Worm (Caenorhabditis elegans) whole organism, L3 larva: ENCODE results near the gene cup-4.

Experiments
- ZK546.5 ChIP-seq: sonication (generic microtip); optimal IDR thresholded peaks from 2 replicates; lab custom pipeline; 2017; ENCODE audit warnings: missing biosample characterization, missing genetic modification characterization
- ama-1 ChIP-seq: fragments of 150-350 bp; optimal IDR thresholded peaks from 2 replicates; lab custom pipeline; 2018
- ceh-16 ChIP-seq: sonication (generic microtip); optimal IDR thresholded peaks from 2 replicates; lab custom pipeline; 2017; ENCODE audit warnings: missing biosample characterization, missing genetic modification characterization
- ceh-82 ChIP-seq: fragments of 150-350 bp; optimal IDR thresholded peaks from 2 replicates; lab custom pipeline; 2014; ENCODE audit warnings: missing biosample characterization, missing genetic modification characterization
- ceh-9 ChIP-seq: sonication (generic microtip); optimal IDR thresholded peaks from 2 replicates; lab custom pipeline; 2018; ENCODE audit warnings: missing biosample characterization, missing genetic modification characterization
- daf-12 ChIP-seq: fragments of 150-350 bp; optimal IDR thresholded peaks from 2 replicates; lab custom pipeline; 2014; ENCODE audit warnings: missing biosample characterization, missing genetic modification reagents, missing genetic modification characterization
- egl-27 ChIP-seq: sonication (generic microtip); optimal IDR thresholded peaks from 4 replicates; lab custom pipeline; 2017; ENCODE audit warnings: missing biosample characterization, missing genetic modification reagents, missing genetic modification characterization
- egl-5 ChIP-seq: fragments of 150-350 bp; optimal IDR thresholded peaks from 2 replicates; lab custom pipeline; 2017; ENCODE audit warnings: missing biosample characterization, missing genetic modification reagents, missing genetic modification characterization, inconsistent platforms
- elt-1 ChIP-seq: fragments of 150-350 bp; optimal IDR thresholded peaks from 2 replicates; lab custom pipeline; 2014; ENCODE audit warnings: missing biosample characterization, missing genetic modification characterization
- elt-2 ChIP-seq: sonication (generic microtip); optimal IDR thresholded peaks from 2 replicates; lab custom pipeline; 2016; ENCODE audit warnings: missing genetic modification reagents, mild to moderate bottlenecking, missing genetic modification characterization, missing compliant biosample characterization
- eor-1 ChIP-seq, 2 experiments: fragments of 150-350 bp; optimal IDR thresholded peaks; 2 replicates each; lab custom pipeline; 2014 to 2018; ENCODE audit warnings: missing biosample characterization in 2 of 2, missing genetic modification characterization in 2 of 2
- fkh-10 ChIP-seq: sonication (generic microtip); optimal IDR thresholded peaks from 2 replicates; lab custom pipeline; 2017; ENCODE audit warnings: missing biosample characterization, missing genetic modification reagents, missing genetic modification characterization
- fkh-2 ChIP-seq: fragments of 150-350 bp; optimal IDR thresholded peaks from 2 replicates; lab custom pipeline; 2014; ENCODE audit warnings: missing biosample characterization, missing genetic modification reagents, missing genetic modification characterization
- hmg-11 ChIP-seq: sonication (generic microtip); optimal IDR thresholded peaks from 2 replicates; lab custom pipeline; 2016; ENCODE audit warnings: missing genetic modification characterization, missing compliant biosample characterization
- jun-1 ChIP-seq: fragments of 150-350 bp; optimal IDR thresholded peaks from 2 replicates; lab custom pipeline; 2014; ENCODE audit warnings: missing biosample characterization, missing genetic modification reagents, missing genetic modification characterization
- lin-15B ChIP-seq: fragments of 150-350 bp; optimal IDR thresholded peaks from 2 replicates; lab custom pipeline; 2014; ENCODE audit warnings: missing biosample characterization, missing genetic modification characterization
- lin-39 ChIP-seq: fragments of 150-350 bp; optimal IDR thresholded peaks from 2 replicates; lab custom pipeline; 2018; ENCODE audit warnings: missing biosample characterization, missing genetic modification reagents, missing genetic modification characterization
- lsy-12 ChIP-seq: sonication (generic microtip); optimal IDR thresholded peaks from 2 replicates; lab custom pipeline; 2016; ENCODE audit warnings: mild to moderate bottlenecking, missing genetic modification characterization, missing compliant biosample characterization
- mdl-1 ChIP-seq: fragments of 150-350 bp; optimal IDR thresholded peaks from 2 replicates; lab custom pipeline; 2014; ENCODE audit warnings: missing biosample characterization, missing genetic modification characterization
- mml-1 ChIP-seq: fragments of 150-350 bp; sonication (generic microtip); optimal IDR thresholded peaks from 3 replicates; lab custom pipeline; 2014; ENCODE audit warnings: missing biosample characterization, missing genetic modification characterization
- nfya-1 ChIP-seq: sonication (generic microtip); optimal IDR thresholded peaks from 2 replicates; lab custom pipeline; 2017; ENCODE audit warnings: missing genetic modification characterization, mild to moderate bottlenecking, missing compliant biosample characterization, antibody characterized with exemption, moderate library complexity; ENCODE audit not compliant: insufficient read depth
- nhr-11 ChIP-seq: fragments of 150-350 bp; optimal IDR thresholded peaks from 2 replicates; lab custom pipeline; 2014; ENCODE audit warnings: missing biosample characterization, missing genetic modification characterization
- nhr-12 ChIP-seq: fragments of 150-350 bp; optimal IDR thresholded peaks from 2 replicates; lab custom pipeline; 2014; ENCODE audit warnings: missing biosample characterization, missing genetic modification characterization
- nhr-23 ChIP-seq: fragments of 150-350 bp; optimal IDR thresholded peaks from 2 replicates; lab custom pipeline; 2014; ENCODE audit warnings: missing biosample characterization, missing genetic modification reagents, missing genetic modification characterization
- nhr-237 ChIP-seq: fragments of 150-350 bp; optimal IDR thresholded peaks from 2 replicates; lab custom pipeline; 2014; ENCODE audit warnings: missing biosample characterization, missing genetic modification characterization
- nhr-25 ChIP-seq: sonication (generic microtip); optimal IDR thresholded peaks from 2 replicates; lab custom pipeline; 2017; ENCODE audit warnings: missing biosample characterization, missing genetic modification characterization
- nhr-28 ChIP-seq: fragments of 150-350 bp; optimal IDR thresholded peaks from 2 replicates; lab custom pipeline; 2014; ENCODE audit warnings: missing biosample characterization, missing genetic modification characterization
- nhr-43 ChIP-seq: sonication (generic microtip); optimal IDR thresholded peaks from 2 replicates; lab custom pipeline; 2016; ENCODE audit warnings: mild to moderate bottlenecking, missing genetic modification characterization, missing compliant biosample characterization; ENCODE audit not compliant: poor library complexity, severe bottlenecking
- nhr-67 ChIP-seq: fragments of 150-350 bp; optimal IDR thresholded peaks from 2 replicates; lab custom pipeline; 2014; ENCODE audit warnings: missing biosample characterization, missing genetic modification characterization
- nhr-76 ChIP-seq: fragments of 150-350 bp; sonication (generic microtip); optimal IDR thresholded peaks from 5 replicates; lab custom pipeline; 2014; ENCODE audit warnings: missing biosample characterization, missing genetic modification characterization
- nhr-77 ChIP-seq: fragments of 150-350 bp; optimal IDR thresholded peaks from 2 replicates; lab custom pipeline; 2014; ENCODE audit warnings: missing biosample characterization, missing genetic modification characterization
- pha-4 ChIP-seq: fragments of 150-350 bp; optimal IDR thresholded peaks from 2 replicates; lab custom pipeline; 2014; ENCODE audit warnings: missing biosample characterization, missing genetic modification reagents, missing genetic modification characterization
- pqm-1 ChIP-seq: fragments of 150-350 bp; optimal IDR thresholded peaks from 2 replicates; lab custom pipeline; 2017; ENCODE audit warnings: missing biosample characterization, missing genetic modification characterization, inconsistent platforms
- sea-2 ChIP-seq: fragments of 150-350 bp; sonication (generic microtip); optimal IDR thresholded peaks from 4 replicates; lab custom pipeline; 2014; ENCODE audit warnings: missing biosample characterization, missing genetic modification reagents, missing genetic modification characterization
- skn-1 ChIP-seq: fragments of 150-350 bp; optimal IDR thresholded peaks from 2 replicates; lab custom pipeline; 2014; ENCODE audit warnings: missing biosample characterization, missing genetic modification characterization
- snpc-4 ChIP-seq: fragments of 150-350 bp; optimal IDR thresholded peaks from 2 replicates; lab custom pipeline; 2014; ENCODE audit warnings: missing biosample characterization, missing genetic modification characterization
- unc-39 ChIP-seq: sonication (generic microtip); optimal IDR thresholded peaks from 4 replicates; lab custom pipeline; 2017; ENCODE audit warnings: missing biosample characterization, missing genetic modification characterization
- unc-62 ChIP-seq: fragments of 150-350 bp; sonication (generic microtip); optimal IDR thresholded peaks from 4 replicates; lab custom pipeline; 2014; ENCODE audit warnings: missing biosample characterization, missing genetic modification reagents, missing genetic modification characterization
- zag-1 ChIP-seq: fragments of 150-350 bp; optimal IDR thresholded peaks from 2 replicates; lab custom pipeline; 2014; ENCODE audit warnings: missing biosample characterization, missing genetic modification characterization
- ztf-11 ChIP-seq: fragments of 150-350 bp; optimal IDR thresholded peaks from 2 replicates; lab custom pipeline; 2014; ENCODE audit warnings: missing biosample characterization, missing genetic modification characterization
- ztf-4 ChIP-seq: fragments of 150-350 bp; optimal IDR thresholded peaks from 2 replicates; lab custom pipeline; 2014; ENCODE audit warnings: missing biosample characterization, missing genetic modification characterization

cup-4 gene

DNA sequence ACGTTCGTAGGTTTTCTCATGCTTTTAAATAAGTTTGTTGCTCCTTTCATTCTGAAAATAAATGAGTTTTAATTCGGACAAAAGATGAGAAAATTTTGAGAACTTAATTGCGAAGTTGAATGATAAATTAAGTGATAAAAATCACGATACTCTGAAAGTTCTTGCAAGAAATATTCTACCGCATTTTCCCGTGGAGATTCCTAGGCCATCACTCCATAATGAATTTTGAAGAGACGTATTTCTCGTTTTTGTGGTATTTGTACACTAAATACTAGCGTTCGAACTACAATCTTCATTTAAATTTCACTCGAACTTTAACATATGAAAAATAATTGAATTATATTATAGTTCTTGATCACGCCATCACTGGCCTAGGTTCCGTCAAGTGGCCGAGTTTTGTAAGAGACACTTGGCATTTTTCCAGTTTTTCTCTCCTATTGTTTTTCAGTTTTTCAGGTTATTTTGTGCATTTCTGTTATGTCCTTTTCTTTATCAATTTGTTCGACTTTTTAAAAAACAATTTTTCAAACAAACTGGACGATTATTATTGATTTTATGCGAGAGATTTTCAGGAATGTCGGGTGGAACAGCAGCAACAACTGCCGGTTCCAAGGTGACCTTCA, 7.8 kb upstream of the cup-4 start, which contains the start of the genes coq-5 and ufm-1 (continued):
- TF ChIP-seq ama-1 (lab: Kevin White, UChicago) (no peak), ceh-82 (tag; lab: Kevin White, UChicago) (no peak), unc-39 (tag; lab: Kevin White, UChicago) (no peak), snpc-4 (tag; lab: Kevin White, UChicago) (no peak)
- TF ChIP-seq, all 47 proteins: peak for 6

DNA sequence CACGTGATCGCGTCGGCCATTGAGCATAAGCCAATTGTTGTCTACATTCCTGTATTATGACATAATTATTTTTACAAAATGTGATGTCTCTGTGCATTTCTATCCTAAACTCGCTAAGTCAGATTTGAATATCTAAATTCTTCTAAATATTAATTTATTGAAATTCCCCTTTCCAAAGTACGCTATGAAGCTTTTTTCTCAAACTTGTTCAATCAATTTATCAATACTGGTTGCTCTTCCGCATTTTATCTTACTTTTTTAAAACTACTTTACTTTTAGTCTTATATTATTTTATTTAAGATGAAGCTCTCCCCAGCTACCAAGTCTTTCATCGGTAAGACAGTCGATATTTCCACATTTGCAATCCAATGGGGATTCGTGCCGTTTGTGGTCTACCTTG, 7.0 kb upstream of the cup-4 start, which contains the start of gene tomm-7:
tomm-7 (plus strand) TSS at position 301 of the 400 bp plus-strand sequence.
- TF ChIP-seq ceh-9 (no peak), fkh-2 (tag; lab: Kevin White, UChicago) (no peak)

DNA sequence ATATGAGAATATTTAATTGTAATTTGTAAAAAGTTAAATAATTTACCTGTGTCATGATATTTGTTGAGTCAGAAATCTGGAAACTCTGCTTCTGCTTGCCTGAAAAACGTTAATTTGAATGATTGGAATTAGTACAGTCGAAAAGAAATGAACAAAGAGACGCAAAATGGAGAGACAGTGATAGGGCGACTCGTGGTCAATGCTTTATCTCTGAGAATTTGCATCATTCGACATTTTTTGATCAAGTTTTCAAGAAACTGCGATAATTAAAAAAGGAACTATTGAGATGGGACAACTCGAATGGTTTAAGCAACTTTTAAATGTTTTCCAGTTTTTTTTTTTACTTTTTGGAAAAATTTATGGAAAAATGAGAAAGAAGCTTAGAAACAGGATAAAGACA, 5.4 kb upstream of the cup-4 start, which contains the start of gene cuc-1:
cuc-1 (minus strand) TSS at position 101 of the 400 bp plus-strand sequence.
- TF ChIP-seq nhr-23 = no peak
- no peak for TF ChIP-seq zag-1
- peak; percentile 31 for TF ChIP-seq elt-2
- TF ChIP-seq ztf-4 = no peak
- no peak for TF ChIP-seq nhr-237

DNA sequence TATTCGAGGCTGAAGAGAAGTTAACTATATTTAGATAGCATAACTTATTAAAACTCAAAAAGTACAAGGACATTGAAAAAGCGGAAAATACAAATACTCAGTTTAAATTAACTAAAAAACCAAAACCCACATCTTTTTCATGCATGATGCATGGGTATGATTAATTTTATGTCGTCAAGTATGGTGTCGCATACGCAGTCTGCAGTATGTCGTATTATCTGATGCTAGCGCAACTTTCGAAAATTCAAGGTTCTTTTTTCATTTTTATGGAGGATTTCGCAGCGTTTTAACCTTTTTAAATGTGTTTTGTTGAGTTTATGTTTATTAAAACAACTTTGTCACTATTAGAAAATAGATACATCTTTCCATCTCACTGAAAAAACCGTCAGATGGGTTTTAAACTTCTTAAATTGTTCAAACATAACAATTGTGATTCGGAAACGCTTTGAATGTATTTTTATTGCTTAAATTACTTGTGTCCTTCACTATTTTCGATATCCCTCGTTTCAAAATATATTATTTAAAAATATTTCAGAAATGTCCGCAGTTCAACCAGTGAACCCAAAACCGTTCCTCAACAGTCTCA, 4.7 kb upstream of the cup-4 start, which contains the start of gene snr-5:
snr-5 (plus strand) TSS at position 536 of the 586 bp plus-strand sequence.
- TF ChIP-seq hmg-11 (peak; percentile 31), nfya-1 (peak; percentile 40), nhr-43 (no peak), nhr-237 (no peak), lin-15B (no peak)

DNA sequence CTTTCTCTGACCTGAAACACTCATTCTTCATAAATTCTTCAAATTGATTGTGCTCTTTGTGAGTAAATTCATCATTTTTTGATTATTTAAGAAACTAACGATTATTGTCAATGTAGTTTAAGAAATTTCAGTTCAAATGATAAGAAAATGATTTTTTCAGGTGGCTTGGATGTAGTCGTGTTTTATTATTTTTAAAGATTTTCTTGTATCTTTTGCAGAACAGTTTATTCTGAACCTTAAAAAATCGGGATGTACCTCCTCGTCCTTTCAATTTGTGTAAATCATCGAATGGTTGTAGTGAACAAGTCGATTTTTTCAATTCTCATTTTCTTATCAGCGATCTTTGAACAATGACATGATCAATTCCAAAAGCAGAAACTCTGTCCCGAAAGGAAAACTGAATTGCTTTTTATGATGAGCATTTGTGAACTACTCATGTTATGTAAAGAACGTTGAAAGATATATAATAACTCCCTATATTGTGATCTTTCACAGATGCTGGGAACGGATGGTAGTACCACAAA, 989 bp upstream of the cup-4 start, which contains the start of gene slc-17.3:
slc-17.3 (minus strand) TSS at position 51 of the 524 bp plus-strand sequence.
- TF ChIP-seq elt-2 = peak; percentile 57
- no peak for TF ChIP-seq ZK546.5 (tag; lab: Kevin White, UChicago)
- TF ChIP-seq ceh-9 = no peak
- no peak for TF ChIP-seq nhr-77 (tag; lab: Kevin White, UChicago)
- no peak for TF ChIP-seq hmg-11
- peak; percentile 37 for TF ChIP-seq pqm-1 (tag; lab: Kevin White, UChicago)
- no peak for TF ChIP-seq fkh-10
- no peak for TF ChIP-seq snpc-4 (tag; lab: Kevin White, UChicago)
- TF ChIP-seq egl-5 = no peak
- TF ChIP-seq mml-1 = no peak
- no peak for TF ChIP-seq ztf-11 (tag; lab: Kevin White, UChicago)
- no peak for TF ChIP-seq jun-1
- no peak for TF ChIP-seq lin-15B
- TF ChIP-seq nhr-237 = no peak
- no peak for TF ChIP-seq eor-1 (tag; optimal IDR thresholded peaks at IDR 0.05; lab: Kevin White, UChicago)
- TF ChIP-seq egl-27 = no peak

DNA sequence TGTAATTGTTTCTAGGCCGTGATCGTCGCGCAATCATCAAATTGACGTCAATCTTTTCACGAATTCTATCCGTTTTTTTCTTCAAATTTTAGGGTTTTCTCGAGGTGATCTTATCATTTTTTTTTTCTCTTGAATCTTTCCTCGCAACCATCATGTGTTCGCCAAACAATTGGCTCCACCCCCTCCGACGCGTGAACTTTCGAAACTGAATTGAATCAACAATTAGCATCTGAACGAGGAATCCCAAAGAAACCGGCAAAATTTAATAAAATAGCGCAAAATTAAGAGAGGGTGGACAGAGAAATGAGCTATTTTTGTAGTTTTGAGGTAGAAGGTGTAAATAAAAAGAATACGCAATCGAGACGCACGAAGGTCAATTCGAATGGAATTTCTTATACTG, 6.5 kb downstream of the cup-4 start:
- TF ChIP-seq nhr-28 (no peak), pha-4 (no peak), skn-1 (tag; lab: Kevin White, UChicago) (no peak), sea-2 (no peak), mdl-1 (tag; lab: Kevin White, UChicago) (no peak)

DNA sequence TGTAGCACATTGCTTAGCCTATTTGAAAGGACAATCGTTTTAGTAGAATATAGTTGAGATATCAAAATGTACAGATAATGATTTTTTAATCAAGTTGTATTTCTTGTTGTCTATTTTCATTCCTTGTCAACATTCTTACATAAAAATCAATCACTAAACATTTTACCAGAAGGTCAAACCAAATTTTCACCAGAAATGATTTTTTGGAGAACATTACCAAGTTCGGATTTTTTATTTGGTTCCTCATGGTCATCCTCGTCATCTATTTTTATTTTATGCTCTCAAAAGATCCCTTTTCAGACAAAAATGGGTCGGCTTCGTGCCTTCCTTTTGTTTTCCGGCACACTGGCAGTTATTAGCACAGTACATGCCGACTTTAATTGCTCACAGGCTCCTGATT, 7.2 kb downstream of the cup-4 start, which contains the start of gene tyr-1:
tyr-1 (plus strand) TSS at position 301 of the 400 bp plus-strand sequence.
- TF ChIP-seq nhr-28 (no peak), nhr-23 (no peak), lsy-12 (tag; lab: Kevin White, UChicago) (no peak), lin-39 (tag; lab: Kevin White, UChicago) (no peak), nhr-67 (tag; lab: Kevin White, UChicago) (no peak), nhr-76 (tag; lab: Kevin White, UChicago) (no peak), ceh-16 (tag; lab: Kevin White, UChicago) (no peak), ztf-11 (tag; lab: Kevin White, UChicago) (no peak), elt-1 (tag; lab: Kevin White, UChicago) (no peak), nhr-237 (no peak), fkh-2 (tag; lab: Kevin White, UChicago) (no peak), nhr-25 (tag; lab: Kevin White, UChicago) (no peak), pqm-1 (tag; lab: Kevin White, UChicago) (no peak), unc-62 (GFP tag; lab: Kevin White, UChicago) (no peak), mdl-1 (tag; lab: Kevin White, UChicago) (no peak), daf-12 (tag; lab: Kevin White, UChicago) (no peak), nhr-11 (tag; lab: Kevin White, UChicago) (no peak), sea-2 (no peak), ZK546.5 (tag; lab: Kevin White, UChicago) (no peak), nhr-12 (tag; lab: Kevin White, UChicago) (no peak)
